Fruit fly (Drosophila melanogaster): Measurements from ENCODE around the gene Or33c.

Or33c gene

DNA sequence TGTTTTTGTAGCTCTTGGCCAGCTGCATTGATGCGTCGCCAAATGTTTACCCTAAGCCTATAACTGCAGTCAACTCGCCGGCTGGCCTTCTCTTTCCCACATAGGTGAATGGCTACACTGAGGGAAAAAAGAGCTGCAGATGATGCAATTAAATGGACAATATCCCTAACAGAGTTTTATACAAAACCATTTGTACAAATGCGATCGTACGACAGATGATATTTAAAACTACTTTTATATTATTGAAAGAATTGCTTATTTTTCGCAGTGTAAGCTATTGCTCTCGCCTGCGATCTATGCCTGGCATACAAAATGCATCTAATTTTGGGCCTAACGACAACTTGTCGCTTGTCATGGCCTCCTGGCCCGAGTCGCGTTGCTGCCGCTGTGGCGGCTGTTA is 12.1 kb downstream of the Or33c start (continued):
- TF ChIP-seq CG43689 (GFP tag; IDR thresholded peaks at IDR 0.05) (no peak), CG10267 (tag; optimal IDR thresholded peaks at IDR 0.05) (peak; percentile 15), Tbp (GFP tag; optimal IDR thresholded peaks at IDR 0.05) (no peak), ATbp (GFP tag; optimal IDR thresholded peaks at IDR 0.05) (peak; percentile 37), CG1603 (tag; optimal IDR thresholded peaks at IDR 0.05) (peak; percentile 79), psq (GFP tag; optimal IDR thresholded peaks at IDR 0.05) (no peak), CG14710 (tag; optimal IDR thresholded peaks at IDR 0.05) (peak; percentile 17), sob (GFP tag; IDR thresholded peaks at IDR 0.05) (peak; percentile 60; the same call in 1 of the 2 replicates), Ptx1 (GFP tag; IDR thresholded peaks at IDR 0.05) (peak; percentile 55), CG5180 (GFP tag; optimal IDR thresholded peaks at IDR 0.05) (no peak), GATAe (GFP tag; conservative IDR thresholded peaks at IDR 0.05) (no peak), CG6813 (GFP tag; optimal IDR thresholded peaks at IDR 0.05) (no peak), CG2712 (tag; optimal IDR thresholded peaks at IDR 0.05) (peak; percentile 57), dm (GFP tag; optimal IDR thresholded peaks at IDR 0.05) (no peak), bsh (GFP tag; optimal IDR thresholded peaks at IDR 0.05) (peak; percentile 63 to 76), caup (GFP tag; optimal IDR thresholded peaks at IDR 0.05; ENCODE audit: severe bottlenecking) (no peak), CG1024 (GFP tag; IDR thresholded peaks at IDR 0.05) (peak; percentile 30; the same call in 1 of the 2 replicates), Myb (GFP tag; optimal IDR thresholded peaks at IDR 0.05) (no peak), CG42726 (GFP tag; IDR thresholded peaks at IDR 0.05; ENCODE audit: partially characterized antibody) (no peak), CG13424 (tag; optimal IDR thresholded peaks at IDR 0.05) (peak; percentile 49), Nf-YC (tag; optimal IDR thresholded peaks at IDR 0.05) (no peak), CG2120 (GFP tag; optimal IDR thresholded peaks at IDR 0.05) (no peak), gsb-n (tag; optimal IDR thresholded peaks at IDR 0.05) (no peak), sqz (GFP tag; optimal IDR thresholded peaks at IDR 0.05) (no peak), gfzf (GFP tag; optimal IDR thresholded peaks at IDR 0.05) (no peak), jumu (GFP tag; optimal IDR thresholded peaks at IDR 0.05) (peak; percentile 42), dysf (GFP tag; IDR thresholded peaks at IDR 0.05) (peak; percentile 62), cato (GFP tag; optimal IDR thresholded peaks at IDR 0.05; ENCODE audit: borderline replicate concordance) (no peak), Hr39 (optimal IDR thresholded peaks at IDR 0.05) (no peak), Side (GFP tag; optimal IDR thresholded peaks at IDR 0.05) (no peak), NC2β (GFP tag; optimal IDR thresholded peaks at IDR 0.05) (peak; percentile 8), tgo (GFP tag; IDR thresholded peaks at IDR 0.05) (peak; percentile 64), Chrac-16 (GFP tag; optimal IDR thresholded peaks at IDR 0.05) (peak; percentile 47), Bdp1 (GFP tag; optimal IDR thresholded peaks at IDR 0.05) (no peak), Dip2 (GFP tag; IDR thresholded peaks at IDR 0.05) (no peak), HHEX (GFP tag; optimal IDR thresholded peaks at IDR 0.05) (no peak), chif (GFP tag; optimal IDR thresholded peaks at IDR 0.05) (peak; percentile 57 to 72), tx (GFP tag; optimal IDR thresholded peaks at IDR 0.05) (peak; percentile 1), croc (GFP tag; conservative IDR thresholded peaks at IDR 0.05) (no peak; the same call in 2 of the 3 replicates), ci (GFP tag; IDR thresholded peaks at IDR 0.05) (peak; percentile 78; the same call in 2 of the 3 replicates), ab (GFP tag; optimal IDR thresholded peaks at IDR 0.05) (no peak), CG8281 (tag; optimal IDR thresholded peaks at IDR 0.05) (no peak), CG11247 (GFP tag; IDR thresholded peaks at IDR 0.05) (0 out of 2 replicates have a peak, but pooled peaks have one; percentile 40), gsb (GFP tag; IDR thresholded peaks at IDR 0.05) (no peak), CG8944 (GFP tag; optimal IDR thresholded peaks at IDR 0.05) (no peak), CG11456 (GFP tag; IDR thresholded peaks at IDR 0.05) (no peak), CG12299 (tag; optimal IDR thresholded peaks at IDR 0.05) (no peak), Mrtf (GFP tag; IDR thresholded peaks at IDR 0.05) (peak; percentile 39; the same call in 1 of the 3 replicates), CG8388 (GFP tag; optimal IDR thresholded peaks at IDR 0.05) (peak; percentile 39), cad (GFP tag; optimal IDR thresholded peaks at IDR 0.05) (no peak), CG14860 (GFP tag; IDR thresholded peaks at IDR 0.05; ENCODE audit: partially characterized antibody) (no peak)

Measured in whole organism, embryonic.